Worm (Caenorhabditis elegans): ENCODE data around the gene pqn-36.
A peak's percentile ranks its signal among the peaks of the same experiment; 100 is the strongest.

pqn-36 gene

DNA sequence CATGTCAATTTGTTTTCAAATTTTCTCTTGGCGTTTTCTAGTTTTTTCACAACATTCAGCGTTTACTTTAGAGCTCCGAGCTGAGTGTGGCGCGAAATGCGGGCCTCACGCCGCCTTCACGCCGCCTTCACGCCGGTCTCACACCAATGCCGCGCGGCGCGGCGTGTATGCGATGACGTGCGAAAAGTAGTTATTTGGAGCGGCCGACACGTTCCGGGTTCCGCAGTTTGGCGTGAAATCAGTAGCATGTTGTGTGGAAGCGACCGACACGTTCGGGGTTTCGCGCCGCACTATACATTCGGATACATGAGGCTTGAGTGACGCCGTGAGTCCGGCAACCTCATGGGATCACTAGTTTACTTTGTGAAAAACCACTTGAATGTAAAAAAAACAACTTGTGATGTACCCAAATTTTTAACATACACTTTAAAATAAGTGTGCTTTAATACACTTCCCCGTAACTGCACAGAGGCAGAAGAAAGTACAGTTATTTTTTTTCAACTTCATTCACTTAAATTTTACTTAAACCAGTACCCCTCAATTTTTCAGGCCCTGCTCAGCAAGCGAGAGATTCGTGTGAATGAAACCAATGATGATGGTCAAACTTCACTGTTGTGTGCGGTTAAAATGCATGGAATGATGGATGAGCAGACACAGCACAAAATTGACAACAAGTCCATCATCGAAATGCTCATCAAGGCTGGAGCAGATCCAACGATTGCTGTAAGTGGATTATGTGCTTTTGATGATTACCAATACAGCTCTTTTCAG lies 53.0 kb downstream of the pqn-36 start:
- TF ChIP-seq snpc-4 (tag; optimal IDR thresholded peaks at IDR 0.05) = peak; percentile 91
- no peak for TF ChIP-seq ets-5 (GFP tag; IDR thresholded peaks at IDR 0.05)
- no peak for TF ChIP-seq isw-1 (GFP tag; IDR thresholded peaks at IDR 0.05)
- TF ChIP-seq efl-1 (optimal IDR thresholded peaks at IDR 0.05) = no peak
- TF ChIP-seq efl-1 (GFP tag; optimal IDR thresholded peaks at IDR 0.05 in 1 of 2) = peak in 1 of 2 experiments; percentile 91
- TF ChIP-seq unc-98 (GFP tag; IDR thresholded peaks at IDR 0.05) = no peak
